Fruit fly (Drosophila melanogaster) whole organism, embryonic: ENCODE data around the gene Nepl3.
A peak's percentile ranks its signal among the peaks of the same experiment; 100 is the strongest.

Experiments
- Atf3 ChIP-seq: fragments of 200-800 bp; sonication (Bioruptor generic); optimal IDR thresholded peaks from 3 replicates; lab custom pipeline; 2016; ENCODE audit warnings: missing biosample characterization, missing genetic modification characterization
- CG10274 ChIP-seq: fragments of 200-800 bp; sonication (Bioruptor generic); optimal IDR thresholded peaks from 3 replicates; lab custom pipeline; 2017; ENCODE audit warnings: missing biosample characterization, mild to moderate bottlenecking, missing genetic modification characterization
- CG11696 ChIP-seq: fragments of 200-800 bp; sonication (Bioruptor generic); IDR thresholded peaks from 2 replicates; pipeline ENCODE4 v1.3.6; 2022; ENCODE audit warnings: missing biosample characterization, missing genetic modification characterization
- CG12071 ChIP-seq: fragments of 200-800 bp; sonication (Bioruptor generic); optimal IDR thresholded peaks from 3 replicates; lab custom pipeline; 2018; ENCODE audit warnings: missing biosample characterization, mild to moderate bottlenecking, missing genetic modification characterization
- CG15269 ChIP-seq: fragments of 200-800 bp; sonication (Bioruptor generic); optimal IDR thresholded peaks from 2 replicates; lab custom pipeline; 2018; ENCODE audit warnings: missing biosample characterization, mild to moderate bottlenecking, missing genetic modification characterization, moderate library complexity
- CG2712 ChIP-seq: fragments of 200-800 bp; optimal IDR thresholded peaks from 3 replicates; lab custom pipeline; 2019; ENCODE audit warnings: missing biosample characterization, mild to moderate bottlenecking, missing genetic modification characterization, moderate library complexity
- CG32532 ChIP-seq: fragments of 200-800 bp; sonication (Bioruptor generic); IDR thresholded peaks from 2 replicates; pipeline ENCODE4 v1.3.6; 2022; ENCODE audit warnings: missing biosample characterization, missing genetic modification characterization
- CG32767 ChIP-seq: fragments of 200-800 bp; sonication (Bioruptor generic); IDR thresholded peaks from 2 replicates; pipeline ENCODE4 v1.3.6; 2022; ENCODE audit warnings: missing biosample characterization, missing genetic modification characterization
- CG42726 ChIP-seq: fragments of 200-800 bp; sonication (Bioruptor generic); IDR thresholded peaks from 2 replicates; pipeline ENCODE4 v1.3.6; 2022; ENCODE audit warnings: missing biosample characterization, missing genetic modification characterization; ENCODE audit not compliant: partially characterized antibody
- CG4617 ChIP-seq: fragments of 200-800 bp; sonication (Bioruptor generic); optimal IDR thresholded peaks from 3 replicates; lab custom pipeline; 2016; ENCODE audit warnings: missing biosample characterization, missing genetic modification characterization, borderline replicate concordance
- CG6765 ChIP-seq: fragments of 200-800 bp; sonication (Bioruptor generic); optimal IDR thresholded peaks from 3 replicates; lab custom pipeline; 2017; ENCODE audit warnings: missing biosample characterization, mild to moderate bottlenecking, missing genetic modification characterization
- CG8281 ChIP-seq: fragments of 200-800 bp; sonication (Bioruptor generic); optimal IDR thresholded peaks from 2 replicates; lab custom pipeline; 2018; ENCODE audit warnings: missing biosample characterization, mild to moderate bottlenecking, missing genetic modification characterization, moderate library complexity
- CG8765 ChIP-seq: fragments of 200-800 bp; sonication (Bioruptor generic); IDR thresholded peaks from 2 replicates; pipeline ENCODE4 v1.3.6; 2022; ENCODE audit warnings: missing biosample characterization, missing genetic modification characterization
- CG9437 ChIP-seq: fragments of 200-800 bp; sonication (Bioruptor generic); optimal IDR thresholded peaks from 2 replicates; lab custom pipeline; 2018; ENCODE audit warnings: missing biosample characterization, mild to moderate bottlenecking, missing genetic modification characterization
- CG9609 ChIP-seq: fragments of 200-800 bp; sonication (Bioruptor generic); optimal IDR thresholded peaks from 3 replicates; lab custom pipeline; 2016; ENCODE audit warnings: missing biosample characterization, missing genetic modification characterization
- CG9817 ChIP-seq: fragments of 200-800 bp; sonication (Bioruptor generic); optimal IDR thresholded peaks from 2 replicates; lab custom pipeline; 2018; ENCODE audit warnings: missing biosample characterization, mild to moderate bottlenecking, missing genetic modification characterization, moderate library complexity
- CrebB ChIP-seq: fragments of 200-800 bp; sonication (Bioruptor generic); optimal IDR thresholded peaks from 3 replicates; lab custom pipeline; 2018; ENCODE audit warnings: missing biosample characterization, mild to moderate bottlenecking, missing genetic modification characterization
- Doc3 ChIP-seq: fragments of 200-800 bp; sonication (Bioruptor generic); IDR thresholded peaks from 3 replicates; pipeline ENCODE4 v1.3.6; 2022; ENCODE audit warnings: missing biosample characterization, missing genetic modification characterization; ENCODE audit not compliant: partially characterized antibody
- Dref ChIP-seq: fragments of 200-800 bp; sonication (Bioruptor generic); IDR thresholded peaks from 2 replicates; pipeline ENCODE4 v1.3.6; 2022; ENCODE audit warnings: missing biosample characterization, missing genetic modification characterization
- Hand ChIP-seq: fragments of 200-800 bp; sonication (Bioruptor generic); optimal IDR thresholded peaks from 2 replicates; lab custom pipeline; 2017; ENCODE audit warnings: mild to moderate bottlenecking, missing biosample characterization, missing genetic modification reagents, missing genetic modification characterization
- HmgD ChIP-seq: fragments of 200-800 bp; sonication (Bioruptor generic); optimal IDR thresholded peaks from 3 replicates; lab custom pipeline; 2016; ENCODE audit warnings: missing biosample characterization, missing genetic modification characterization
- Oli ChIP-seq: fragments of 200-800 bp; sonication (Bioruptor generic); optimal IDR thresholded peaks from 2 replicates; lab custom pipeline; 2018; ENCODE audit warnings: missing biosample characterization, mild to moderate bottlenecking, missing genetic modification characterization, moderate library complexity
- Poxn ChIP-seq: fragments of 200-800 bp; sonication (Bioruptor generic); IDR thresholded peaks from 2 replicates; pipeline ENCODE4 v1.3.6; 2022; ENCODE audit warnings: missing biosample characterization, missing genetic modification characterization
- Rx ChIP-seq: fragments of 200-800 bp; sonication (Bioruptor generic); IDR thresholded peaks from 2 replicates; pipeline ENCODE4 v1.3.6; 2022; ENCODE audit warnings: missing biosample characterization, missing genetic modification characterization
- Vsx1 ChIP-seq: fragments of 200-800 bp; sonication (Bioruptor generic); optimal IDR thresholded peaks from 2 replicates; lab custom pipeline; 2017; ENCODE audit warnings: missing biosample characterization, mild to moderate bottlenecking, missing genetic modification characterization, missing genetic modification reagents
- bab2 ChIP-seq: fragments of 200-800 bp; sonication (Bioruptor generic); optimal IDR thresholded peaks from 2 replicates; lab custom pipeline; 2016; ENCODE audit warnings: missing biosample characterization, missing genetic modification characterization
- cad ChIP-seq: fragments of >200 bp; optimal IDR thresholded peaks from 2 replicates; lab custom pipeline; 2017; ENCODE audit warnings: missing biosample characterization, missing genetic modification characterization
- cas ChIP-seq: fragments of 200-800 bp; sonication (Bioruptor generic); IDR thresholded peaks from 2 replicates; pipeline ENCODE4 v1.3.6; 2022; ENCODE audit warnings: missing biosample characterization, missing genetic modification characterization
- gce ChIP-seq: fragments of 200-800 bp; sonication (Bioruptor generic); IDR thresholded peaks from 3 replicates; pipeline ENCODE4 v1.3.6; 2022; ENCODE audit warnings: missing biosample characterization, missing genetic modification characterization
- gcm2 ChIP-seq: fragments of 200-800 bp; sonication (Bioruptor generic); optimal IDR thresholded peaks from 2 replicates; lab custom pipeline; 2016; ENCODE audit warnings: missing biosample characterization, missing genetic modification characterization
- gfzf ChIP-seq: fragments of 200-800 bp; sonication (Bioruptor generic); optimal IDR thresholded peaks from 2 replicates; lab custom pipeline; 2016; ENCODE audit warnings: missing biosample characterization, mild to moderate bottlenecking, missing genetic modification characterization, moderate library complexity
- ham ChIP-seq: fragments of 200-800 bp; sonication (Bioruptor generic); IDR thresholded peaks from 2 replicates; pipeline ENCODE4 v1.3.6; 2022; ENCODE audit warnings: missing biosample characterization, missing genetic modification characterization
- inv ChIP-seq: fragments of 200-800 bp; sonication (Bioruptor generic); IDR thresholded peaks from 2 replicates; pipeline ENCODE4 v1.3.6; 2022; ENCODE audit warnings: missing biosample characterization, missing genetic modification characterization; ENCODE audit not compliant: partially characterized antibody
- kni ChIP-seq: fragments of 200-800 bp; sonication (Bioruptor generic); optimal IDR thresholded peaks from 3 replicates; lab custom pipeline; 2017; ENCODE audit warnings: mild to moderate bottlenecking, missing biosample characterization, missing genetic modification reagents, missing genetic modification characterization
- lola ChIP-seq, 3 experiments: fragments of >200 bp in 2 of 3; fragments of 200-800 bp in 1 of 3; sonication (Bioruptor generic) in 1 of 3; optimal IDR thresholded peaks; 2 replicates each; lab custom pipeline; 2017 to 2019; ENCODE audit warnings: missing biosample characterization in 3 of 3, missing genetic modification characterization in 3 of 3, mild to moderate bottlenecking in 1 of 3, moderate library complexity in 1 of 3
- nau ChIP-seq: fragments of 200-800 bp; sonication (Bioruptor generic); optimal IDR thresholded peaks from 3 replicates; lab custom pipeline; 2017; ENCODE audit warnings: missing biosample characterization, mild to moderate bottlenecking, missing genetic modification characterization, missing genetic modification reagents
- nom ChIP-seq: fragments of 200-800 bp; sonication (Bioruptor generic); optimal IDR thresholded peaks from 2 replicates; lab custom pipeline; 2017; ENCODE audit warnings: missing biosample characterization, missing genetic modification characterization, mild to moderate bottlenecking, moderate library complexity, missing genetic modification reagents
- pzg ChIP-seq: fragments of 200-800 bp; sonication (Bioruptor generic); optimal IDR thresholded peaks from 3 replicates; lab custom pipeline; 2018; ENCODE audit warnings: missing biosample characterization, mild to moderate bottlenecking, missing genetic modification characterization, moderate library complexity
- salm ChIP-seq: fragments of 200-800 bp; sonication (Bioruptor generic); optimal IDR thresholded peaks from 2 replicates; lab custom pipeline; 2018; ENCODE audit warnings: missing biosample characterization, mild to moderate bottlenecking, missing genetic modification characterization
- sc ChIP-seq, 3 experiments: fragments of >200 bp in 2 of 3; fragments of 200-800 bp in 1 of 3; sonication (Bioruptor generic) in 1 of 3; optimal IDR thresholded peaks; 2 replicates in 2 of 3; 3 replicates in 1 of 3; lab custom pipeline; 2017; ENCODE audit warnings: mild to moderate bottlenecking in 1 of 3, missing biosample characterization in 1 of 3, missing genetic modification characterization in 1 of 3, missing genetic modification reagents in 1 of 3
- scrt ChIP-seq: fragments of 200-800 bp; sonication (Bioruptor generic); optimal IDR thresholded peaks from 2 replicates; lab custom pipeline; 2018; ENCODE audit warnings: missing biosample characterization, mild to moderate bottlenecking, missing genetic modification characterization, moderate library complexity
- sens-2 ChIP-seq: fragments of 200-800 bp; sonication (Bioruptor generic); IDR thresholded peaks from 2 replicates; pipeline ENCODE4 v1.3.6; 2022; ENCODE audit warnings: missing biosample characterization, missing genetic modification characterization
- sima ChIP-seq: fragments of 200-800 bp; sonication (Bioruptor generic); optimal IDR thresholded peaks from 2 replicates; lab custom pipeline; 2016; ENCODE audit warnings: missing biosample characterization, missing genetic modification characterization
- so ChIP-seq: fragments of 200-800 bp; sonication (Bioruptor generic); IDR thresholded peaks from 3 replicates; pipeline ENCODE4 v1.3.6; 2022; ENCODE audit warnings: missing biosample characterization, missing genetic modification characterization
- sqz ChIP-seq: fragments of 200-800 bp; sonication (Bioruptor generic); optimal IDR thresholded peaks from 3 replicates; lab custom pipeline; 2018; ENCODE audit warnings: missing biosample characterization, mild to moderate bottlenecking, missing genetic modification characterization
- sug ChIP-seq: fragments of 200-800 bp; optimal IDR thresholded peaks from 2 replicates; lab custom pipeline; 2019; ENCODE audit warnings: missing biosample characterization, mild to moderate bottlenecking, missing genetic modification characterization, moderate library complexity
- tap ChIP-seq: fragments of 200-800 bp; optimal IDR thresholded peaks from 3 replicates; lab custom pipeline; 2019; ENCODE audit warnings: missing biosample characterization, mild to moderate bottlenecking, missing genetic modification characterization, moderate library complexity
- trem ChIP-seq: fragments of 200-800 bp; optimal IDR thresholded peaks from 3 replicates; lab custom pipeline; 2019; ENCODE audit warnings: missing biosample characterization, mild to moderate bottlenecking, missing genetic modification characterization, moderate library complexity
- zen2 ChIP-seq: fragments of 200-800 bp; sonication (Bioruptor generic); IDR thresholded peaks from 3 replicates; pipeline ENCODE4 v1.3.6; 2022; ENCODE audit warnings: missing biosample characterization, missing genetic modification characterization; ENCODE audit not compliant: partially characterized antibody
- zfh2 ChIP-seq: fragments of 200-800 bp; sonication (Bioruptor generic); optimal IDR thresholded peaks from 2 replicates; lab custom pipeline; 2016; ENCODE audit warnings: missing biosample characterization, missing genetic modification characterization

Nepl3 gene

dm6 chr2L:5010784-5011260, 47.2 kb downstream of the Nepl3 start, which contains the start of the genes CG31917, Tfb5 and SelT (continued):
- no peak for TF ChIP-seq Poxn (GFP tag; lab: Robert Waterston, UW)
- no peak for TF ChIP-seq cad (GFP tag; lab: Kevin White, UChicago)
- peak; percentile 83 for TF ChIP-seq Doc3 (GFP tag; lab: Robert Waterston, UW)
- no peak for TF ChIP-seq ham (GFP tag; lab: Robert Waterston, UW)
- no peak for TF ChIP-seq scrt
- no peak for TF ChIP-seq so
- TF ChIP-seq sug (tag; lab: Kevin White, UChicago): no peak
- TF ChIP-seq CG2712 (tag; lab: Kevin White, UChicago): peak; percentile 73
- no peak for TF ChIP-seq cas
- no peak; the same call in 1 of the 2 replicates for TF ChIP-seq CG42726 (GFP tag; lab: Robert Waterston, UW)
- no peak for TF ChIP-seq gce (GFP tag; lab: Robert Waterston, UW)
- peak; percentile 64 for TF ChIP-seq zfh2
- no peak for TF ChIP-seq CG11696 (GFP tag; lab: Robert Waterston, UW)
- TF ChIP-seq Vsx1: no peak
- no peak for TF ChIP-seq nau (GFP tag; lab: Kevin White, UChicago)
- TF ChIP-seq Hand: no peak
- TF ChIP-seq sens-2 (GFP tag; lab: Robert Waterston, UW): no peak
- TF ChIP-seq sima: no peak
- TF ChIP-seq CG9437 (GFP tag; lab: Kevin White, UChicago): no peak
- peak; percentile 59 for TF ChIP-seq Dref
- TF ChIP-seq nom (GFP tag; lab: Kevin White, UChicago): no peak
- peak; percentile 15 for TF ChIP-seq Oli
- TF ChIP-seq salm: peak; percentile 10
- peak; percentile 50 for TF ChIP-seq CG9609 (GFP tag; lab: Kevin White, UChicago)
- no peak for TF ChIP-seq tap (tag; lab: Kevin White, UChicago)
- peak; percentile 71 for TF ChIP-seq inv (GFP tag; lab: Robert Waterston, UW)
- no peak for TF ChIP-seq sc (optimal IDR thresholded peaks at IDR 0.05; lab: Kevin White, UChicago)
- no peak for TF ChIP-seq sc (GFP tag; optimal IDR thresholded peaks at IDR 0.05; lab: Kevin White, UChicago)
- TF ChIP-seq CG8765 (GFP tag; lab: Robert Waterston, UW): no peak
- TF ChIP-seq CG6765 (GFP tag; lab: Kevin White, UChicago): no peak
- TF ChIP-seq lola (GFP tag; optimal IDR thresholded peaks at IDR 0.05; lab: Kevin White, UChicago): peak in 1 of 3 experiments; percentile 50
- TF ChIP-seq pzg (GFP tag; lab: Kevin White, UChicago): peak; percentile 83
- TF ChIP-seq CG15269 (tag; lab: Kevin White, UChicago): no peak
- peak; percentile 62 for TF ChIP-seq HmgD (GFP tag; lab: Kevin White, UChicago)
- peak; percentile 63 for TF ChIP-seq trem
- peak; percentile 28; the same call in 2 of the 3 replicates for TF ChIP-seq zen2 (GFP tag; lab: Robert Waterston, UW)
- no peak for TF ChIP-seq gcm2
- TF ChIP-seq bab2 (GFP tag; lab: Kevin White, UChicago): peak; percentile 70
- peak; percentile 50; the same call in 1 of the 2 replicates for TF ChIP-seq CG32532
- peak; percentile 1 for TF ChIP-seq CrebB (tag; lab: Kevin White, UChicago)
- TF ChIP-seq CG8281 (tag; lab: Kevin White, UChicago): no peak
- TF ChIP-seq Atf3: no peak
- no peak for TF ChIP-seq CG12071 (GFP tag; lab: Kevin White, UChicago)
- peak; percentile 75 for TF ChIP-seq CG9817 (tag; lab: Kevin White, UChicago)
- TF ChIP-seq CG4617 (GFP tag; lab: Kevin White, UChicago): peak; percentile 89
- TF ChIP-seq CG10274 (GFP tag; lab: Kevin White, UChicago): no peak
- TF ChIP-seq gfzf (GFP tag; lab: Kevin White, UChicago): no peak
- no peak for TF ChIP-seq Rx (GFP tag; lab: Robert Waterston, UW)
- TF ChIP-seq kni: no peak
- TF ChIP-seq sqz (GFP tag; lab: Kevin White, UChicago): no peak
- TF ChIP-seq CG32767: no peak
